Fruit fly (Drosophila melanogaster) whole organism, embryonic: Measurements from ENCODE around the gene Pep.

Experiments used
- Abd-B ChIP-seq: fragments of 200-800 bp; sonication (Bioruptor generic); optimal IDR thresholded peaks from 2 replicates; lab custom pipeline; 2018; ENCODE audit warnings: missing biosample characterization, mild to moderate bottlenecking, missing genetic modification characterization, moderate library complexity
- Antp ChIP-seq: fragments of 200-800 bp; sonication (Bioruptor generic); optimal IDR thresholded peaks from 3 replicates; lab custom pipeline; 2016; ENCODE audit warnings: missing biosample characterization, missing genetic modification characterization
- CG10209 ChIP-seq: fragments of 200-800 bp; sonication (Bioruptor generic); optimal IDR thresholded peaks from 3 replicates; lab custom pipeline; 2017; ENCODE audit warnings: missing biosample characterization, mild to moderate bottlenecking, missing genetic modification characterization, missing genetic modification reagents
- CG1024 ChIP-seq: fragments of 200-800 bp; sonication (Bioruptor generic); IDR thresholded peaks from 2 replicates; pipeline ENCODE4 v1.3.6; 2022; ENCODE audit warnings: missing biosample characterization, missing genetic modification characterization
- CG1233 ChIP-seq: fragments of 200-800 bp; sonication (Bioruptor generic); optimal IDR thresholded peaks from 4 replicates; lab custom pipeline; 2018; ENCODE audit warnings: missing biosample characterization, mild to moderate bottlenecking, missing genetic modification characterization
- CG14667 ChIP-seq: fragments of 200-800 bp; sonication (Bioruptor generic); IDR thresholded peaks from 2 replicates; pipeline ENCODE4 v1.3.6; 2022; ENCODE audit warnings: missing biosample characterization, missing genetic modification characterization
- CG14965 ChIP-seq: fragments of 200-800 bp; sonication (Bioruptor generic); optimal IDR thresholded peaks from 2 replicates; lab custom pipeline; 2016; ENCODE audit warnings: missing biosample characterization, missing genetic modification characterization, borderline replicate concordance
- CG1603 ChIP-seq: fragments of 200-800 bp; sonication (Bioruptor generic); optimal IDR thresholded peaks from 2 replicates; lab custom pipeline; 2019; ENCODE audit warnings: missing biosample characterization, mild to moderate bottlenecking, missing genetic modification characterization, moderate library complexity
- CG17829 ChIP-seq: fragments of 200-800 bp; optimal IDR thresholded peaks from 2 replicates; lab custom pipeline; 2019; ENCODE audit warnings: missing biosample characterization, mild to moderate bottlenecking, missing genetic modification characterization, moderate library complexity
- CG18262 ChIP-seq: fragments of 200-800 bp; optimal IDR thresholded peaks from 3 replicates; lab custom pipeline; 2019; ENCODE audit warnings: missing biosample characterization, mild to moderate bottlenecking, missing genetic modification characterization, moderate library complexity
- CG2120 ChIP-seq: fragments of 200-800 bp; sonication (Bioruptor generic); optimal IDR thresholded peaks from 3 replicates; lab custom pipeline; 2016; ENCODE audit warnings: missing biosample characterization, missing genetic modification characterization
- CG2678 ChIP-seq: fragments of 200-800 bp; sonication (Bioruptor generic); optimal IDR thresholded peaks from 3 replicates; lab custom pipeline; 2019; ENCODE audit warnings: missing biosample characterization, mild to moderate bottlenecking, missing genetic modification characterization, moderate library complexity
- CG2875 ChIP-seq: fragments of 200-800 bp; sonication (Bioruptor generic); optimal IDR thresholded peaks from 2 replicates; lab custom pipeline; 2017; ENCODE audit warnings: missing biosample characterization, mild to moderate bottlenecking, missing genetic modification characterization, missing genetic modification reagents
- CG32767 ChIP-seq: fragments of 200-800 bp; sonication (Bioruptor generic); IDR thresholded peaks from 2 replicates; pipeline ENCODE4 v1.3.6; 2022; ENCODE audit warnings: missing biosample characterization, missing genetic modification characterization
- CG33557 ChIP-seq: fragments of 200-800 bp; sonication (Bioruptor generic); optimal IDR thresholded peaks from 2 replicates; lab custom pipeline; 2019; ENCODE audit warnings: missing biosample characterization, mild to moderate bottlenecking, missing genetic modification characterization, moderate library complexity
- CG5180 ChIP-seq: fragments of 200-800 bp; sonication (Bioruptor generic); optimal IDR thresholded peaks from 3 replicates; lab custom pipeline; 2017; ENCODE audit warnings: missing biosample characterization, missing genetic modification characterization, mild to moderate bottlenecking, moderate library complexity, missing genetic modification reagents
- CG6854 ChIP-seq: fragments of 200-800 bp; sonication (Bioruptor generic); optimal IDR thresholded peaks from 3 replicates; lab custom pipeline; 2017; ENCODE audit warnings: missing biosample characterization, mild to moderate bottlenecking, missing genetic modification characterization
- CG7786 ChIP-seq: fragments of 200-800 bp; sonication (Bioruptor generic); optimal IDR thresholded peaks from 2 replicates; lab custom pipeline; 2016; ENCODE audit warnings: missing biosample characterization, missing genetic modification characterization
- CG9797 ChIP-seq: fragments of 200-800 bp; sonication (Bioruptor generic); optimal IDR thresholded peaks from 3 replicates; lab custom pipeline; 2018; ENCODE audit warnings: missing biosample characterization, mild to moderate bottlenecking, missing genetic modification characterization
- CkIIα-i1 ChIP-seq: fragments of 200-800 bp; sonication (Bioruptor generic); IDR thresholded peaks from 2 replicates; pipeline ENCODE4 v1.3.6; 2022; ENCODE audit warnings: missing biosample characterization, missing genetic modification characterization
- Dll ChIP-seq: fragments of 200-800 bp; sonication (Bioruptor generic); IDR thresholded peaks from 4 replicates; pipeline ENCODE4 v1.3.6; 2022; ENCODE audit warnings: missing biosample characterization, missing genetic modification characterization; ENCODE audit not compliant: partially characterized antibody
- Fer3 ChIP-seq: fragments of 200-800 bp; sonication (Bioruptor generic); optimal IDR thresholded peaks from 2 replicates; lab custom pipeline; 2018; ENCODE audit warnings: missing biosample characterization, mild to moderate bottlenecking, missing genetic modification characterization, moderate library complexity
- H2.0 ChIP-seq: fragments of 200-800 bp; sonication (Bioruptor generic); IDR thresholded peaks from 2 replicates; pipeline ENCODE4 v1.3.6; 2022; ENCODE audit warnings: missing biosample characterization, missing genetic modification characterization
- Hand ChIP-seq: fragments of 200-800 bp; sonication (Bioruptor generic); optimal IDR thresholded peaks from 2 replicates; lab custom pipeline; 2017; ENCODE audit warnings: mild to moderate bottlenecking, missing biosample characterization, missing genetic modification reagents, missing genetic modification characterization
- HmgD ChIP-seq: fragments of 200-800 bp; sonication (Bioruptor generic); optimal IDR thresholded peaks from 3 replicates; lab custom pipeline; 2016; ENCODE audit warnings: missing biosample characterization, missing genetic modification characterization
- MBD-R2 ChIP-seq: fragments of 200-800 bp; sonication (Bioruptor generic); IDR thresholded peaks from 2 replicates; pipeline ENCODE4 v1.3.6; 2022; ENCODE audit warnings: missing biosample characterization, missing genetic modification characterization
- MESR4 ChIP-seq: fragments of 200-800 bp; sonication (Bioruptor generic); optimal IDR thresholded peaks from 2 replicates; lab custom pipeline; 2018; ENCODE audit warnings: missing biosample characterization, mild to moderate bottlenecking, missing genetic modification characterization, moderate library complexity
- Oli ChIP-seq: fragments of 200-800 bp; sonication (Bioruptor generic); optimal IDR thresholded peaks from 2 replicates; lab custom pipeline; 2018; ENCODE audit warnings: missing biosample characterization, mild to moderate bottlenecking, missing genetic modification characterization, moderate library complexity
- Sin3A ChIP-seq: fragments of >200 bp; optimal IDR thresholded peaks from 2 replicates; lab custom pipeline; 2018
- Sry-δ ChIP-seq: fragments of 200-800 bp; sonication (Bioruptor generic); optimal IDR thresholded peaks from 2 replicates; lab custom pipeline; 2016; ENCODE audit warnings: missing biosample characterization, missing genetic modification characterization
- Taf1 ChIP-seq: fragments of 200-800 bp; sonication (Bioruptor generic); IDR thresholded peaks from 2 replicates; pipeline ENCODE4 v1.3.6; 2022; ENCODE audit warnings: missing biosample characterization, missing genetic modification characterization
- ac ChIP-seq: fragments of 200-800 bp; sonication (Bioruptor generic); optimal IDR thresholded peaks from 3 replicates; lab custom pipeline; 2017; ENCODE audit warnings: missing biosample characterization, mild to moderate bottlenecking, missing genetic modification characterization
- az2 ChIP-seq: fragments of 200-800 bp; sonication (Bioruptor generic); optimal IDR thresholded peaks from 3 replicates; lab custom pipeline; 2016; ENCODE audit warnings: missing biosample characterization, missing genetic modification characterization
- cad ChIP-seq: fragments of >200 bp; optimal IDR thresholded peaks from 2 replicates; lab custom pipeline; 2017; ENCODE audit warnings: missing biosample characterization, missing genetic modification characterization
- caup ChIP-seq: fragments of 200-800 bp; sonication (Bioruptor generic); optimal IDR thresholded peaks from 3 replicates; lab custom pipeline; 2017; ENCODE audit warnings: missing biosample characterization, mild to moderate bottlenecking, missing genetic modification characterization, moderate library complexity; ENCODE audit not compliant: severe bottlenecking
- chm ChIP-seq: fragments of 200-800 bp; sonication (Bioruptor generic); IDR thresholded peaks from 2 replicates; pipeline ENCODE4 v1.3.6; 2022; ENCODE audit warnings: missing biosample characterization, missing genetic modification characterization
- dan ChIP-seq: fragments of 200-800 bp; sonication (Bioruptor generic); IDR thresholded peaks from 2 replicates; pipeline ENCODE4 v1.3.6; 2022; ENCODE audit warnings: missing biosample characterization, missing genetic modification characterization
- dmrt11E ChIP-seq: fragments of 200-800 bp; sonication (Bioruptor generic); optimal IDR thresholded peaks from 3 replicates; lab custom pipeline; 2018; ENCODE audit warnings: missing biosample characterization, mild to moderate bottlenecking, missing genetic modification characterization, moderate library complexity
- dysf ChIP-seq: fragments of 200-800 bp; sonication (Bioruptor generic); IDR thresholded peaks from 3 replicates; pipeline ENCODE4 v1.3.6; 2022; ENCODE audit warnings: missing biosample characterization, missing genetic modification characterization
- h ChIP-seq: fragments of >200 bp; optimal IDR thresholded peaks from 2 replicates; lab custom pipeline; 2017
- klu ChIP-seq: fragments of 200-800 bp; sonication (Bioruptor generic); IDR thresholded peaks from 2 replicates; pipeline ENCODE4 v1.3.6; 2022; ENCODE audit warnings: missing biosample characterization, missing genetic modification characterization
- lilli ChIP-seq: fragments of 200-800 bp; sonication (Bioruptor generic); optimal IDR thresholded peaks from 3 replicates; lab custom pipeline; 2016; ENCODE audit warnings: missing biosample characterization, missing genetic modification characterization
- lola ChIP-seq, 3 experiments: fragments of >200 bp in 2 of 3; fragments of 200-800 bp in 1 of 3; sonication (Bioruptor generic) in 1 of 3; optimal IDR thresholded peaks; 2 replicates each; lab custom pipeline; 2017 to 2019; ENCODE audit warnings: missing biosample characterization in 3 of 3, missing genetic modification characterization in 3 of 3, mild to moderate bottlenecking in 1 of 3, moderate library complexity in 1 of 3
- pfk ChIP-seq: fragments of 200-800 bp; sonication (Bioruptor generic); optimal IDR thresholded peaks from 2 replicates; lab custom pipeline; 2018; ENCODE audit warnings: missing biosample characterization, mild to moderate bottlenecking, missing genetic modification characterization, moderate library complexity
- sd ChIP-seq: fragments of 200-800 bp; sonication (Bioruptor generic); optimal IDR thresholded peaks from 3 replicates; lab custom pipeline; 2018; ENCODE audit warnings: missing biosample characterization, mild to moderate bottlenecking, missing genetic modification characterization, moderate library complexity
- trh ChIP-seq: fragments of 200-800 bp; sonication (Bioruptor generic); optimal IDR thresholded peaks from 2 replicates; lab custom pipeline; 2016; ENCODE audit warnings: missing biosample characterization, missing genetic modification characterization
- ttk ChIP-seq: fragments of 200-800 bp; sonication (Bioruptor generic); IDR thresholded peaks from 2 replicates; pipeline ENCODE4 v2.1.2; 2022; ENCODE audit warnings: missing biosample characterization, missing genetic modification characterization
- wor ChIP-seq: fragments of 200-800 bp; sonication (Bioruptor generic); IDR thresholded peaks from 2 replicates; pipeline ENCODE4 v1.3.6; 2022; ENCODE audit warnings: missing biosample characterization, missing genetic modification characterization
- z ChIP-seq: fragments of 200-800 bp; sonication (Bioruptor generic); IDR thresholded peaks from 3 replicates; pipeline ENCODE4 v1.3.6; 2022; ENCODE audit warnings: missing biosample characterization, missing genetic modification characterization
- zfh1 ChIP-seq: fragments of 200-800 bp; sonication (Bioruptor generic); IDR thresholded peaks from 3 replicates; pipeline ENCODE4 v1.3.6; 2022; ENCODE audit warnings: missing biosample characterization, missing genetic modification characterization

Gene Pep

dm6 chr3L:17668945-17669779 is 24.3 kb upstream of the Pep start, which contains the start of gene Crtc (continued):
- no peak for TF ChIP-seq CG17829 (tag; lab: Kevin White, UChicago)
- no peak for TF ChIP-seq H2.0 (GFP tag; lab: Robert Waterston, UW)
- TF ChIP-seq CG14667 (GFP tag; lab: Robert Waterston, UW): no peak
- TF ChIP-seq CG7786 (GFP tag; lab: Kevin White, UChicago): peak; percentile 2
- peak; percentile 19 for TF ChIP-seq CG18262
- TF ChIP-seq Oli (tag; lab: Kevin White, UChicago): no peak
- no peak for TF ChIP-seq wor (GFP tag; lab: Robert Waterston, UW)
- no peak for TF ChIP-seq dysf (GFP tag; lab: Robert Waterston, UW)
- no peak for TF ChIP-seq Fer3
- TF ChIP-seq lilli (GFP tag; lab: Kevin White, UChicago): peak; percentile 32
- no peak for TF ChIP-seq CkIIα-i1 (GFP tag; lab: Robert Waterston, UW)
- no peak for TF ChIP-seq CG6854
- TF ChIP-seq dan (GFP tag; lab: Robert Waterston, UW): no peak
- no peak for TF ChIP-seq chm (GFP tag; lab: Robert Waterston, UW)
- no peak for TF ChIP-seq klu (GFP tag; lab: Robert Waterston, UW)
- TF ChIP-seq dmrt11E (tag; lab: Kevin White, UChicago): no peak
- TF ChIP-seq zfh1 (GFP tag; lab: Robert Waterston, UW): no peak
- TF ChIP-seq h (lab: Kevin White, UChicago): no peak
- TF ChIP-seq HmgD: peak; percentile 8
- TF ChIP-seq CG1603 (tag; lab: Kevin White, UChicago): peak; percentile 54
- TF ChIP-seq CG1233 (GFP tag; lab: Kevin White, UChicago): peak; percentile 16
- no peak for TF ChIP-seq CG2678 (tag; lab: Kevin White, UChicago)
- no peak for TF ChIP-seq ttk (GFP tag; lab: Robert Waterston, UW)
- TF ChIP-seq CG14965: no peak
- peak; percentile 79 for TF ChIP-seq Sry-δ (GFP tag; lab: Kevin White, UChicago)
- no peak for TF ChIP-seq CG33557 (GFP tag; lab: Kevin White, UChicago)
- TF ChIP-seq caup: no peak
- TF ChIP-seq az2: no peak
- no peak for TF ChIP-seq CG2875 (GFP tag; lab: Kevin White, UChicago)
- no peak for TF ChIP-seq trh
- TF ChIP-seq CG10209 (GFP tag; lab: Kevin White, UChicago): no peak
- TF ChIP-seq pfk (GFP tag; lab: Kevin White, UChicago): no peak
- no peak for TF ChIP-seq Taf1 (GFP tag; lab: Robert Waterston, UW)
- TF ChIP-seq lola (GFP tag; optimal IDR thresholded peaks at IDR 0.05; lab: Kevin White, UChicago): no peak
- no peak for TF ChIP-seq CG1024 (GFP tag; lab: Robert Waterston, UW)
- peak; percentile 68 for TF ChIP-seq Sin3A (lab: Kevin White, UChicago)
- no peak for TF ChIP-seq MBD-R2 (GFP tag; lab: Robert Waterston, UW)
- TF ChIP-seq z (GFP tag; lab: Robert Waterston, UW): no peak
- TF ChIP-seq Abd-B (GFP tag; lab: Kevin White, UChicago): no peak
- no peak for TF ChIP-seq cad (GFP tag; lab: Kevin White, UChicago)
- TF ChIP-seq CG9797 (GFP tag; lab: Kevin White, UChicago): peak; percentile 87
- TF ChIP-seq CG32767: no peak
- peak; percentile 78 for TF ChIP-seq Dll (GFP tag; lab: Robert Waterston, UW)
- no peak for TF ChIP-seq Hand (GFP tag; lab: Kevin White, UChicago)
- TF ChIP-seq CG2120 (GFP tag; lab: Kevin White, UChicago): peak; percentile 13
- no peak for TF ChIP-seq ac (GFP tag; lab: Kevin White, UChicago)
- TF ChIP-seq MESR4 (GFP tag; lab: Kevin White, UChicago): peak; percentile 90
- TF ChIP-seq Antp (GFP tag; lab: Kevin White, UChicago): no peak
- peak; percentile 61 for TF ChIP-seq sd (tag; lab: Kevin White, UChicago)
- no peak for TF ChIP-seq CG5180
